Worm (Caenorhabditis elegans) whole organism, midembryonic: ENCODE results near the gene T08A11.1.

ENCODE experiments used
- T22C8.4 ChIP-seq: fragments of 200-800 bp; sonication (Bioruptor generic); IDR thresholded peaks from 2 replicates; pipeline ENCODE4 v1.3.6; 2022; ENCODE audit warnings: missing genetic modification characterization, missing compliant biosample characterization
- cog-1 ChIP-seq: sonication (generic microtip); optimal IDR thresholded peaks from 2 replicates; lab custom pipeline; 2016; ENCODE audit warnings: missing genetic modification characterization, missing compliant biosample characterization
- flt-1 ChIP-seq: fragments of 200-800 bp; sonication (Bioruptor generic); IDR thresholded peaks from 2 replicates; pipeline ENCODE4 v1.3.6; 2022; ENCODE audit warnings: missing genetic modification characterization, missing compliant biosample characterization
- klf-2 ChIP-seq: fragments of 200-800 bp; sonication (Bioruptor generic); conservative IDR thresholded peaks from 2 replicates; pipeline ENCODE4 v1.3.6; 2022; ENCODE audit warnings: missing genetic modification reagents, missing genetic modification characterization, missing compliant biosample characterization
- med-1 ChIP-seq: sonication (generic microtip); optimal IDR thresholded peaks from 2 replicates; lab custom pipeline; 2017; ENCODE audit warnings: missing genetic modification characterization, mild to moderate bottlenecking, missing compliant biosample characterization, antibody characterized with exemption, missing genetic modification reagents; ENCODE audit not compliant: insufficient read depth
- ref-1 ChIP-seq: fragments of 200-800 bp; sonication (Bioruptor generic); conservative IDR thresholded peaks from 2 replicates; pipeline ENCODE4 v1.3.6; 2022; ENCODE audit warnings: missing genetic modification reagents, missing genetic modification characterization, missing compliant biosample characterization
- tab-1 ChIP-seq: fragments of 200-800 bp; sonication (Bioruptor generic); IDR thresholded peaks from 2 replicates; pipeline ENCODE4 v1.3.6; 2022; ENCODE audit warnings: missing genetic modification characterization, missing compliant biosample characterization
- ztf-23 ChIP-seq: fragments of 200-800 bp; sonication (Bioruptor generic); IDR thresholded peaks from 2 replicates; pipeline ENCODE4 v1.3.6; 2022; ENCODE audit warnings: missing genetic modification reagents, missing genetic modification characterization, missing compliant biosample characterization
- ztf-29 ChIP-seq: fragments of 200-800 bp; sonication (Bioruptor generic); IDR thresholded peaks from 2 replicates; pipeline ENCODE4 v1.3.6; 2022; ENCODE audit warnings: missing genetic modification reagents, missing genetic modification characterization, missing compliant biosample characterization

Gene T08A11.1

ce11 chrIII:4283175-4283574, 20.2 kb upstream of the T08A11.1 start:
- TF ChIP-seq ztf-29 (GFP tag; lab: Robert Waterston, UW): no peak
- no peak for TF ChIP-seq cog-1
- TF ChIP-seq flt-1 (GFP tag; lab: Robert Waterston, UW): no peak
- no peak for TF ChIP-seq ztf-23 (GFP tag; lab: Robert Waterston, UW)
- TF ChIP-seq tab-1: no peak
- no peak for TF ChIP-seq ref-1 (GFP tag; lab: Robert Waterston, UW)
- TF ChIP-seq med-1: no peak
- no peak for TF ChIP-seq T22C8.4 (GFP tag; lab: Robert Waterston, UW)
- TF ChIP-seq klf-2 (GFP tag; lab: Robert Waterston, UW): no peak

- no peak for TF ChIP-seq med-1
- TF ChIP-seq ztf-23 (GFP tag; lab: Robert Waterston, UW): peak; percentile 59; the same call in 1 of the 2 replicates
- TF ChIP-seq cog-1: peak; percentile 99
- TF ChIP-seq tab-1: peak; percentile 76; the same call in 1 of the 2 replicates
- no peak; the same call in 1 of the 2 replicates for TF ChIP-seq klf-2 (GFP tag; lab: Robert Waterston, UW)
- 0 out of 2 replicates have a peak, but pooled peaks have one; percentile 18 for TF ChIP-seq ref-1 (GFP tag; lab: Robert Waterston, UW)
- no peak for TF ChIP-seq T22C8.4 (GFP tag; lab: Robert Waterston, UW)
- peak; percentile 73; the same call in 1 of the 2 replicates for TF ChIP-seq flt-1 (GFP tag; lab: Robert Waterston, UW)
- TF ChIP-seq ztf-29 (GFP tag; lab: Robert Waterston, UW): peak; percentile 35
Observed at ce11 chrIII:4281955-4282618, 19.1 kb upstream of the T08A11.1 start.

ce11 chrIII:4280215-4281173, 17.5 kb upstream of the T08A11.1 start, which contains the start of gene sup-26:
TSS of gene sup-26 (minus strand) at chrIII:4280224.
- TF ChIP-seq ztf-29 (GFP tag; lab: Robert Waterston, UW) (no peak), ztf-23 (GFP tag; lab: Robert Waterston, UW) (peak; percentile 26; the same call in 1 of the 2 replicates), T22C8.4 (GFP tag; lab: Robert Waterston, UW) (no peak), cog-1 (no peak), flt-1 (GFP tag; lab: Robert Waterston, UW) (peak; percentile 47; the same call in 1 of the 2 replicates), tab-1 (peak; percentile 15; the same call in 1 of the 2 replicates), med-1 (no peak), ref-1 (GFP tag; lab: Robert Waterston, UW) (no peak), klf-2 (GFP tag; lab: Robert Waterston, UW) (0 out of 2 replicates have a peak, but pooled peaks have one; percentile 38)

ce11 chrIII:4278203-4278602, 15.3 kb upstream of the T08A11.1 start:
- no peak for TF ChIP-seq T22C8.4 (GFP tag; lab: Robert Waterston, UW)
- TF ChIP-seq flt-1 (GFP tag; lab: Robert Waterston, UW): 0 out of 2 replicates have a peak, but pooled peaks have one; percentile 45

- TF ChIP-seq ztf-23 (GFP tag; lab: Robert Waterston, UW) (no peak), klf-2 (GFP tag; lab: Robert Waterston, UW) (no peak), cog-1 (no peak), ref-1 (GFP tag; lab: Robert Waterston, UW) (no peak), T22C8.4 (GFP tag; lab: Robert Waterston, UW) (no peak), med-1 (no peak), tab-1 (no peak), flt-1 (GFP tag; lab: Robert Waterston, UW) (no peak), ztf-29 (GFP tag; lab: Robert Waterston, UW) (no peak)
Observed at ce11 chrIII:4277762-4278161, 14.8 kb upstream of the T08A11.1 start.

- no peak for TF ChIP-seq klf-2 (GFP tag; lab: Robert Waterston, UW)
Observed at ce11 chrIII:4276277-4276676, 13.3 kb upstream of the T08A11.1 start.

ce11 chrIII:4275704-4276103, 12.8 kb upstream of the T08A11.1 start:
- TF ChIP-seq tab-1 (no peak), flt-1 (GFP tag; lab: Robert Waterston, UW) (peak; percentile 9; the same call in 1 of the 2 replicates)

- no peak for TF ChIP-seq ztf-23 (GFP tag; lab: Robert Waterston, UW)
- TF ChIP-seq cog-1: no peak
- no peak for TF ChIP-seq flt-1 (GFP tag; lab: Robert Waterston, UW)
Observed at ce11 chrIII:4274524-4274923, 11.6 kb upstream of the T08A11.1 start.

- no peak for TF ChIP-seq T22C8.4 (GFP tag; lab: Robert Waterston, UW)
- no peak for TF ChIP-seq ztf-23 (GFP tag; lab: Robert Waterston, UW)
- no peak for TF ChIP-seq ref-1 (GFP tag; lab: Robert Waterston, UW)
- no peak for TF ChIP-seq ztf-29 (GFP tag; lab: Robert Waterston, UW)
- no peak for TF ChIP-seq cog-1
- TF ChIP-seq flt-1 (GFP tag; lab: Robert Waterston, UW): no peak
- no peak for TF ChIP-seq med-1
- no peak for TF ChIP-seq klf-2 (GFP tag; lab: Robert Waterston, UW)
- TF ChIP-seq tab-1: no peak
Observed at ce11 chrIII:4272864-4273263, 9.9 kb upstream of the T08A11.1 start.

ce11 chrIII:4271059-4271458, 8.1 kb upstream of the T08A11.1 start:
- no peak for TF ChIP-seq ztf-29 (GFP tag; lab: Robert Waterston, UW)
- TF ChIP-seq klf-2 (GFP tag; lab: Robert Waterston, UW): no peak
- TF ChIP-seq T22C8.4 (GFP tag; lab: Robert Waterston, UW): no peak
- no peak for TF ChIP-seq flt-1 (GFP tag; lab: Robert Waterston, UW)
- no peak for TF ChIP-seq cog-1
- no peak for TF ChIP-seq tab-1
- TF ChIP-seq ztf-23 (GFP tag; lab: Robert Waterston, UW): no peak
- no peak for TF ChIP-seq ref-1 (GFP tag; lab: Robert Waterston, UW)
- no peak for TF ChIP-seq med-1
